Worm (Caenorhabditis elegans) whole organism, L1 larva: Measurements from ENCODE around the gene T25B2.2.

Source experiments
- C16A3.4 ChIP-seq: fragments of 150-350 bp; optimal IDR thresholded peaks from 2 replicates; lab custom pipeline; 2014; ENCODE audit warnings: missing biosample characterization, missing genetic modification characterization
- C34B4.2 ChIP-seq: sonication (generic microtip); optimal IDR thresholded peaks from 2 replicates; lab custom pipeline; 2017; ENCODE audit warnings: mild to moderate bottlenecking, missing genetic modification characterization, missing compliant biosample characterization
- Y116A8C.19 ChIP-seq: sonication (generic microtip); optimal IDR thresholded peaks from 2 replicates; lab custom pipeline; 2016; ENCODE audit warnings: missing compliant biosample characterization, missing genetic modification characterization, borderline replicate concordance
- blmp-1 ChIP-seq: fragments of 150-350 bp; optimal IDR thresholded peaks from 2 replicates; lab custom pipeline; 2014; ENCODE audit warnings: missing biosample characterization, missing genetic modification characterization
- ceh-63 ChIP-seq: fragments of 200-800 bp; sonication (Bioruptor generic); optimal IDR thresholded peaks from 2 replicates; lab custom pipeline; 2018; ENCODE audit warnings: mild to moderate bottlenecking, missing genetic modification characterization, missing compliant biosample characterization
- ceh-82 ChIP-seq, 3 experiments: fragments of 150-350 bp in 1 of 3; sonication (generic microtip) in 2 of 3; optimal IDR thresholded peaks; 2 replicates each; lab custom pipeline; 2014 to 2017; ENCODE audit warnings: missing biosample characterization in 3 of 3, missing genetic modification characterization in 3 of 3
- ceh-90 ChIP-seq: sonication (generic microtip); optimal IDR thresholded peaks from 2 replicates; lab custom pipeline; 2016; ENCODE audit warnings: missing genetic modification characterization, missing compliant biosample characterization
- dpl-1 ChIP-seq, 3 experiments: fragments of 150-350 bp in 2 of 3; sonication (generic microtip) in 1 of 3; optimal IDR thresholded peaks; 2 replicates each; lab custom pipeline; 2014 to 2017; ENCODE audit warnings: missing biosample characterization in 3 of 3, missing genetic modification characterization in 3 of 3, missing genetic modification reagents in 3 of 3
- dsc-1 ChIP-seq: sonication (generic microtip); optimal IDR thresholded peaks from 2 replicates; lab custom pipeline; 2016; ENCODE audit warnings: mild to moderate bottlenecking, missing genetic modification characterization, missing compliant biosample characterization
- efl-1 ChIP-seq, 4 experiments: fragments of 150-350 bp; optimal IDR thresholded peaks in 3 of 4; peaks in 1 of 4; 1 replicate in 1 of 4; 2 replicates in 3 of 4; lab custom pipeline; 2014; ENCODE audit warnings: missing biosample characterization in 2 of 4, missing genetic modification characterization in 2 of 4, missing genetic modification reagents in 2 of 4
- elt-2 ChIP-seq: sonication (generic microtip); optimal IDR thresholded peaks from 2 replicates; lab custom pipeline; 2016; ENCODE audit warnings: missing genetic modification characterization, mild to moderate bottlenecking, inconsistent platforms, missing compliant biosample characterization, missing genetic modification reagents
- elt-3 ChIP-seq, 6 experiments: fragments of 150-350 bp in 1 of 6; sonication (generic microtip); optimal IDR thresholded peaks; 2 replicates each; lab custom pipeline; 2017 to 2018; ENCODE audit warnings: missing biosample characterization in 6 of 6, missing genetic modification characterization in 6 of 6, inconsistent platforms in 1 of 6
- hlh-17 ChIP-seq: fragments of 200-800 bp; sonication (Bioruptor generic); optimal IDR thresholded peaks from 2 replicates; lab custom pipeline; 2018; ENCODE audit warnings: missing genetic modification characterization, mild to moderate bottlenecking, missing compliant biosample characterization, moderate library complexity, borderline replicate concordance
- jun-1 ChIP-seq: fragments of 150-350 bp; optimal IDR thresholded peaks from 2 replicates; lab custom pipeline; 2014; ENCODE audit warnings: missing biosample characterization, missing genetic modification reagents, missing genetic modification characterization
- lin-13 ChIP-seq: fragments of 150-350 bp; optimal IDR thresholded peaks from 2 replicates; lab custom pipeline; 2014; ENCODE audit warnings: missing biosample characterization, missing genetic modification reagents, missing genetic modification characterization
- lin-14 ChIP-seq: fragments of 200-800 bp; sonication (Bioruptor generic); optimal IDR thresholded peaks from 2 replicates; lab custom pipeline; 2018; ENCODE audit warnings: mild to moderate bottlenecking, missing genetic modification characterization, moderate library complexity, missing compliant biosample characterization
- lin-15B ChIP-seq: fragments of 150-350 bp; sonication (generic microtip); optimal IDR thresholded peaks from 3 replicates; lab custom pipeline; 2014; ENCODE audit warnings: missing biosample characterization, missing genetic modification characterization
- lin-39 ChIP-seq: fragments of 150-350 bp; optimal IDR thresholded peaks from 2 replicates; lab custom pipeline; 2014; ENCODE audit warnings: missing biosample characterization, missing genetic modification reagents, missing genetic modification characterization
- lir-3 ChIP-seq: sonication (generic microtip); optimal IDR thresholded peaks from 2 replicates; lab custom pipeline; 2016; ENCODE audit warnings: mild to moderate bottlenecking, missing genetic modification characterization, moderate library complexity, missing compliant biosample characterization; ENCODE audit not compliant: poor library complexity
- nhr-20 ChIP-seq: sonication (generic microtip); optimal IDR thresholded peaks from 2 replicates; lab custom pipeline; 2016; ENCODE audit warnings: mild to moderate bottlenecking, missing genetic modification characterization, missing compliant biosample characterization
- nhr-84 ChIP-seq: sonication (generic microtip); optimal IDR thresholded peaks from 2 replicates; lab custom pipeline; 2017; ENCODE audit warnings: missing biosample characterization, missing genetic modification characterization
- nhr-90 ChIP-seq: sonication (generic microtip); optimal IDR thresholded peaks from 2 replicates; lab custom pipeline; 2016; ENCODE audit warnings: mild to moderate bottlenecking, missing genetic modification characterization, missing compliant biosample characterization; ENCODE audit not compliant: poor library complexity
- pqm-1 ChIP-seq: sonication (generic microtip); optimal IDR thresholded peaks from 3 replicates; lab custom pipeline; 2017; ENCODE audit warnings: missing biosample characterization, missing genetic modification characterization
- rnt-1 ChIP-seq: sonication (generic microtip); optimal IDR thresholded peaks from 2 replicates; lab custom pipeline; 2016; ENCODE audit warnings: mild to moderate bottlenecking, missing genetic modification characterization, moderate library complexity, missing compliant biosample characterization
- sox-4 ChIP-seq: sonication (generic microtip); optimal IDR thresholded peaks from 2 replicates; lab custom pipeline; 2016; ENCODE audit warnings: missing genetic modification characterization, missing compliant biosample characterization
- unc-130 ChIP-seq: fragments of 150-350 bp; optimal IDR thresholded peaks from 2 replicates; lab custom pipeline; 2017; ENCODE audit warnings: missing biosample characterization, missing genetic modification characterization, inconsistent platforms
- xbp-1 ChIP-seq: sonication (generic microtip); optimal IDR thresholded peaks from 2 replicates; lab custom pipeline; 2016; ENCODE audit warnings: missing genetic modification characterization, missing compliant biosample characterization
- ztf-4 ChIP-seq: fragments of 150-350 bp; optimal IDR thresholded peaks from 2 replicates; lab custom pipeline; 2014; ENCODE audit warnings: missing biosample characterization, missing genetic modification characterization

The T25B2.2 gene

DNA sequence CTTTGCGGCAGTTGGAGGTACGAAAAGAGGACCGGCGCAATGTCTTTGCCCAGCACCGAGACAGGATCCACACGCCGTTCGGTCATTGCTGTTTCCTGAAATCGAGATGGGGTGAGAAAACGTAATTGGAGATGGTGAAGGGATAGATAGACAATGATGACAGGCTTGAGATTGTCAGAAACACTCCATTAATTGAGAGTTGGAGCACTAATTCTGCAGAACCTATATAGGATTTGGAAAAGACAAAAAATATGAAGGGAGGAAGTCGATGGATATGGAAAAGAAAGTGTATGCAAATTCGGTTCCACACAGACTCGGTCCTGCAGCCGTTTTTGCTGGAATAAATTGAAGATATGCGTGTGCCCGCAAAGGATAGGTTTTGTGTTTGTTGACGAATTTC lies 31.2 kb upstream of the T25B2.2 start, which contains the start of gene Y72A10A.1:
TSS of gene Y72A10A.1 (minus strand) at position 101 of the 400 bp plus-strand sequence.
- TF ChIP-seq hlh-17 (GFP tag; lab: Kevin White, UChicago) (no peak), ztf-4 (no peak), dpl-1 (GFP tag; optimal IDR thresholded peaks at IDR 0.05; lab: Kevin White, UChicago) (no peak), C16A3.4 (tag; lab: Kevin White, UChicago) (no peak), C34B4.2 (tag; lab: Kevin White, UChicago) (no peak), nhr-90 (tag; lab: Kevin White, UChicago) (no peak)
- TF ChIP-seq, all 84 proteins: peak for 0

DNA sequence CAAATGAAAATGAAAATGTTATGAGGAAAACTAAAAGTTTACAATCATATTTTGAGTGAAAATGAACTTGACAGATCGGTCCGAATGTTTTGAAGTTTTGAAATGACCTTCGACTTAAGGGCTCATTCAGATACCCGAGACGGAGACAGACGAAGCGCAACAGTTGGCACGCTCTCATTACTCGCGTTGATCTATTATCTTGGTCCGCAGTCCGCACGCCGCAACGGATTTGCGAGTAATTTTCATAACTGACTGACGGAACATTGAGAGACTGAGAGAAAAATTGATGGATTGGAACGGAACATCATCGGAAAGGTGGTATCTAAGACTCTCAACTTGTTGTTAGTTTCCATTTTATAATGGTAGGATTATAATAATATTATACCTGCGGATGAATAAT lies 23.5 kb upstream of the T25B2.2 start:
- TF ChIP-seq lin-14 (GFP tag; lab: Kevin White, UChicago): peak; percentile 32
- TF ChIP-seq lir-3 (tag; lab: Kevin White, UChicago): no peak
- no peak for TF ChIP-seq sox-4 (tag; lab: Kevin White, UChicago)
- peak; percentile 21 for TF ChIP-seq rnt-1 (tag; lab: Kevin White, UChicago)

- TF ChIP-seq lin-15B (tag; lab: Kevin White, UChicago): no peak
- TF ChIP-seq unc-130 (tag; lab: Kevin White, UChicago): no peak
- TF ChIP-seq Y116A8C.19: no peak
- TF ChIP-seq, all 84 proteins: peak for 0
Measured at ce11 chrX:6150449-6150848, 19.0 kb upstream of the T25B2.2 start, which contains the start of gene tag-275. Gene tag-275 (minus strand): TSS chrX:6150549.

ce11 chrX:6150949-6151519 lies 18.4 kb upstream of the T25B2.2 start:
- TF ChIP-seq dsc-1 (tag; lab: Kevin White, UChicago): peak; percentile 78
- no peak for TF ChIP-seq lin-13 (GFP tag; lab: Kevin White, UChicago)
- peak; percentile 3 for TF ChIP-seq blmp-1 (tag; lab: Kevin White, UChicago)

DNA sequence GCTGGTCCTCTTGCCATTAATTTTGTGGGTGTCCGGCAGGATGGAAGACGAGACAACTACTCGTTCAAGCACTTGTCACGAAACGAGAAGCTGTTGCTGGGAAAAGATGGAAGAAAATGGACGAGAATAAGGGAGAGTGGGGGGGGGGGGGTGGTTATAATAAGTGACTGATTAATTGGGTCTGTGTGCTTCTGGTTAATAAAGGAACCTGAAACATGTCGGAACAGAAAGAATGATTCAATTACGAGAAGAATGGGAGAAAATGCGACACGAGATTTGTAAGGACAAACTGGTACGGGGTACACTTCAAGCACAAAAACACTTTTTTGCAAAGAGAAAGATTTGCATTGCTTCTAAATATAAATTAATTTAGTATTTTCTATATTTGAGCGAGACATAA lies 14.0 kb upstream of the T25B2.2 start:
- no peak for TF ChIP-seq ceh-63
- TF ChIP-seq ceh-90 (tag; lab: Kevin White, UChicago): no peak
- TF ChIP-seq lin-39 (tag; lab: Kevin White, UChicago): no peak
- no peak for TF ChIP-seq nhr-20 (tag; lab: Kevin White, UChicago)
- TF ChIP-seq elt-2 (tag; lab: Kevin White, UChicago): no peak
- TF ChIP-seq, all 84 proteins: peak for 0

DNA sequence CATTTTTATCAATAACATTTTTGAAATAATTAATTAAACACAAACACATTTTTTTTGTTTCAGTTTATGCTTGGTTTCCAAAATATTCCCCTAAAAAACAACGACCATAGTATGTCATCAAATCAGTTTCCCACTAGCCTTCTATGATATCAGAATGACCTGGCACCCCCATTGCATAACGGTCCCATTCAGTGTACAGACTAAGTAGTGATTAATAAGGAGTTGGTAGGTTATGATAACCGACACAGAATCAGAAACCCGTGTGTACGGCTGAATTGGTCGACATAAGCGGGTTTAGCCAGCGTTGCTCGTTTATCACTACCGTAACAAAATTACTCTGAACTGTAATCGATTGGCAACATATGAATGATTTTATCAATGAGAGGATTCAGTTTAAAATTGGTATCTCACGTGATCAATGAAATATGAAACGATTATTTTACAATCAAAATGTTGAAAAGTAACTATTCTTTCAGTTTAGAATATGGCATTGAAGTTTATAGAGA lies 12.0 kb upstream of the T25B2.2 start:
- TF ChIP-seq nhr-84 (tag; lab: Kevin White, UChicago): no peak
- TF ChIP-seq elt-2 (tag; lab: Kevin White, UChicago): peak; percentile 58
- no peak for TF ChIP-seq xbp-1
- no peak for TF ChIP-seq efl-1 (optimal IDR thresholded peaks at IDR 0.05; lab: Kevin White, UChicago)
- TF ChIP-seq efl-1 (GFP tag; optimal IDR thresholded peaks at IDR 0.05 in 1 of 2; lab: Kevin White, UChicago): peak in 1 of 2 experiments; percentile 66
- no peak for TF ChIP-seq nhr-20 (tag; lab: Kevin White, UChicago)

DNA sequence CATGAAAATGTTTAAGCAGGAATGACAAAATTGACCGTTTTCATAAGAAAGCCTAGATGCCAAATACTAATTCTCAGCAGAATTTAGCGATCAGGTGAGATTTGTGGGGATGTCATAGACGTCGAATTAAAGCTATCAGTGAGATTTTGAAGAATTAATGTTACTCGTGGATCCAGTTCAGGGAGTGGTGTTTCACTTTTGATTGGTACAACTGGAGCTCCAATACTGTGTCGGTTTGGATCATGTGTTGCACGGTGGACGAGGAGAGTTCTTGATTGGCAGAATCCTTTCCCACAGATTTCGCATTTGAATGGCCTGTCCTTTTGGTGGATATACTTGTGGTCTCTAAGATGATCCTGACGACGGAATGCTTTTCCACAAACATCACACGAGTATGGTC lies 9.9 kb upstream of the T25B2.2 start:
- TF ChIP-seq elt-3 (tag; optimal IDR thresholded peaks at IDR 0.05; lab: Kevin White, UChicago): no peak
- no peak for TF ChIP-seq jun-1
- no peak for TF ChIP-seq ceh-82 (tag; optimal IDR thresholded peaks at IDR 0.05; lab: Kevin White, UChicago)
- no peak for TF ChIP-seq pqm-1 (tag; lab: Kevin White, UChicago)
- no peak for TF ChIP-seq lin-39 (tag; lab: Kevin White, UChicago)
- TF ChIP-seq, all 84 proteins: peak for 0
